Worm (Caenorhabditis elegans) whole organism, late embryonic: ENCODE results near the gene F01D5.7.

Source experiments
- K09A11.1 ChIP-seq: sonication (generic microtip); optimal IDR thresholded peaks from 2 replicates; lab custom pipeline; 2017; ENCODE audit warnings: antibody characterized with exemption, mild to moderate bottlenecking, missing genetic modification characterization, missing compliant biosample characterization; ENCODE audit not compliant: insufficient read depth
- T23F11.4 ChIP-seq: fragments of 200-800 bp; sonication (Bioruptor generic); optimal IDR thresholded peaks from 2 replicates; lab custom pipeline; 2018; ENCODE audit warnings: mild to moderate bottlenecking, missing genetic modification characterization, missing compliant biosample characterization
- ama-1 ChIP-seq: fragments of 150-350 bp; optimal IDR thresholded peaks from 2 replicates; lab custom pipeline; 2014
- ceh-18 ChIP-seq: sonication (generic microtip); optimal IDR thresholded peaks from 2 replicates; lab custom pipeline; 2016; ENCODE audit warnings: missing genetic modification characterization, missing compliant biosample characterization
- ceh-22 ChIP-seq: sonication (generic microtip); optimal IDR thresholded peaks from 2 replicates; lab custom pipeline; 2017; ENCODE audit warnings: missing biosample characterization, missing genetic modification characterization
- ceh-24 ChIP-seq: sonication (generic microtip); optimal IDR thresholded peaks from 2 replicates; lab custom pipeline; 2016; ENCODE audit warnings: mild to moderate bottlenecking, missing genetic modification characterization, missing compliant biosample characterization
- ceh-45 ChIP-seq: fragments of 200-800 bp; sonication (Bioruptor generic); IDR thresholded peaks from 2 replicates; pipeline ENCODE4 v1.3.6; 2022; ENCODE audit warnings: missing genetic modification reagents, missing genetic modification characterization, missing compliant biosample characterization
- ceh-48 ChIP-seq: sonication (generic microtip); optimal IDR thresholded peaks from 2 replicates; lab custom pipeline; 2016; ENCODE audit warnings: missing genetic modification characterization, inconsistent platforms, missing compliant biosample characterization
- ceh-6 ChIP-seq: fragments of 200-800 bp; sonication (Bioruptor generic); optimal IDR thresholded peaks from 2 replicates; lab custom pipeline; 2018; ENCODE audit warnings: mild to moderate bottlenecking, missing genetic modification characterization, missing compliant biosample characterization
- dve-1 ChIP-seq: sonication (generic microtip); optimal IDR thresholded peaks from 2 replicates; lab custom pipeline; 2017; ENCODE audit warnings: antibody characterized with exemption, mild to moderate bottlenecking, missing genetic modification characterization, missing compliant biosample characterization
- elt-2 ChIP-seq: sonication (generic microtip); optimal IDR thresholded peaks from 2 replicates; lab custom pipeline; 2016; ENCODE audit warnings: missing genetic modification reagents, missing genetic modification characterization, missing compliant biosample characterization
- elt-4 ChIP-seq: sonication (generic microtip); optimal IDR thresholded peaks from 2 replicates; lab custom pipeline; 2016; ENCODE audit warnings: missing genetic modification characterization, missing compliant biosample characterization
- fax-1 ChIP-seq: sonication (generic microtip); optimal IDR thresholded peaks from 2 replicates; lab custom pipeline; 2016; ENCODE audit warnings: missing genotype, missing genetic modification characterization, missing compliant biosample characterization
- hlh-13 ChIP-seq: fragments of 200-800 bp; sonication (Bioruptor generic); optimal IDR thresholded peaks from 2 replicates; lab custom pipeline; 2018; ENCODE audit warnings: mild to moderate bottlenecking, missing genetic modification characterization, missing compliant biosample characterization
- hlh-6 ChIP-seq: sonication (generic microtip); optimal IDR thresholded peaks from 2 replicates; lab custom pipeline; 2016; ENCODE audit warnings: missing genotype, missing genetic modification characterization, missing compliant biosample characterization
- hlh-8 ChIP-seq: sonication (generic microtip); optimal IDR thresholded peaks from 2 replicates; lab custom pipeline; 2016; ENCODE audit warnings: missing genotype, missing genetic modification characterization, missing compliant biosample characterization
- lin-11 ChIP-seq: fragments of 200-800 bp; sonication (Bioruptor generic); optimal IDR thresholded peaks from 2 replicates; lab custom pipeline; 2018; ENCODE audit warnings: mild to moderate bottlenecking, missing genetic modification characterization, missing compliant biosample characterization
- mec-3 ChIP-seq: sonication (generic microtip); optimal IDR thresholded peaks from 2 replicates; lab custom pipeline; 2016; ENCODE audit warnings: borderline replicate concordance, missing genetic modification characterization, missing compliant biosample characterization
- nfya-1 ChIP-seq: sonication (generic microtip); optimal IDR thresholded peaks from 2 replicates; lab custom pipeline; 2017; ENCODE audit warnings: missing genetic modification characterization, mild to moderate bottlenecking, missing compliant biosample characterization, antibody characterized with exemption, moderate library complexity
- nhr-232 ChIP-seq: sonication (generic microtip); optimal IDR thresholded peaks from 2 replicates; lab custom pipeline; 2016; ENCODE audit warnings: missing genetic modification characterization, missing compliant biosample characterization
- npax-4 ChIP-seq: sonication (generic microtip); optimal IDR thresholded peaks from 2 replicates; lab custom pipeline; 2016; ENCODE audit warnings: missing genetic modification characterization, missing compliant biosample characterization
- odd-2 ChIP-seq: sonication (generic microtip); optimal IDR thresholded peaks from 2 replicates; lab custom pipeline; 2017; ENCODE audit warnings: antibody characterized with exemption, mild to moderate bottlenecking, missing genetic modification characterization, missing compliant biosample characterization
- pag-3 ChIP-seq: sonication (generic microtip); optimal IDR thresholded peaks from 2 replicates; lab custom pipeline; 2016; ENCODE audit warnings: missing compliant biosample characterization, missing genetic modification characterization, borderline replicate concordance
- pat-9 ChIP-seq: fragments of 200-800 bp; sonication (Bioruptor generic); optimal IDR thresholded peaks from 2 replicates; lab custom pipeline; 2018; ENCODE audit warnings: mild to moderate bottlenecking, missing genetic modification characterization, moderate library complexity, missing compliant biosample characterization
- pha-2 ChIP-seq: sonication (generic microtip); optimal IDR thresholded peaks from 2 replicates; lab custom pipeline; 2017; ENCODE audit warnings: mild to moderate bottlenecking, missing genetic modification characterization, missing compliant biosample characterization
- pqm-1 ChIP-seq: sonication (generic microtip); optimal IDR thresholded peaks from 2 replicates; lab custom pipeline; 2016; ENCODE audit warnings: missing genetic modification characterization, missing compliant biosample characterization
- pros-1 ChIP-seq: fragments of 150-350 bp; optimal IDR thresholded peaks from 2 replicates; lab custom pipeline; 2014; ENCODE audit warnings: missing biosample characterization, missing genetic modification reagents, missing genetic modification characterization
- rnt-1 ChIP-seq: sonication (generic microtip); optimal IDR thresholded peaks from 2 replicates; lab custom pipeline; 2016; ENCODE audit warnings: missing genetic modification characterization, missing compliant biosample characterization
- sox-4 ChIP-seq: sonication (generic microtip); optimal IDR thresholded peaks from 2 replicates; lab custom pipeline; 2017; ENCODE audit warnings: mild to moderate bottlenecking, missing genetic modification characterization, inconsistent platforms, missing compliant biosample characterization
- unc-42 ChIP-seq: sonication (generic microtip); optimal IDR thresholded peaks from 2 replicates; lab custom pipeline; 2016; ENCODE audit warnings: missing genotype, missing genetic modification characterization, missing compliant biosample characterization
- unc-55 ChIP-seq: sonication (generic microtip); optimal IDR thresholded peaks from 2 replicates; lab custom pipeline; 2017; ENCODE audit warnings: missing biosample characterization, missing genetic modification reagents, missing genetic modification characterization
- unc-86 ChIP-seq: sonication (generic microtip); optimal IDR thresholded peaks from 2 replicates; lab custom pipeline; 2016; ENCODE audit warnings: missing genetic modification characterization, missing compliant biosample characterization

F01D5.7 gene

DNA sequence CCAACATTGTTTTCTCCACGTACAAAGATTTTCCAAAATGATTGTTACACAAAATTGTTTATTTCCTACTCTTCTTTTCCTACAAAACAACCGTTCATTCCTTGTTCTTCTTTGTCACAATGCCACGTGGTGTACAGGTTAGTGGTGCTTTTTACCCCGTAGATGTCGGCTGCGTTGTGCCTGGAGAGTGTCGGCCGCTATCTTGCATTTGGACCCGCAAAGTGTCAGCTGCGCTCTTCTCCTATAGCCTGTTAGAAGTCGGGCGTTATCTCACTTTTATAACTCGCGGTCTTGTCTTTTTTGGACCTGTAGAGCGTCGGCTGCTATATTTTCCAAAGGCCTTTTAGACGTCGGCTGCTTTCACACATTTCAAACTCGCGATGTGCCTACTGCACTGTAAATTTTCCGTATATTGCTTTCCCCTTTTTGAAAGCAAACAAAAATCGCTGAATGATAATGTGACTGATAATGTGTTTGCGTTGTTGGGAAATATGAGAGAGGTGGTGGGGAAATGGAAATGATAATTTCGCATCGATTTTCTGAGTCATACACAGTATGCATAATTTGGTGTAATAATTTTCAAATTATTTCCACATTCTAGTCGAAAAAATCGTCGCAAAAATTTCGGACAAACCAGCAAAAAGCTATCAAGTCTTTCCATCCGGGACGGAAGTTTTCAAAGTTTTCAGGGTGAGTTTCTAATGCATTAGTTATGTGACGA is 2.4 kb downstream of the F01D5.7 start, which contains the start of gene F01D5.8:
F01D5.8 (plus strand) TSS at position 51 of the 721 bp plus-strand sequence.
- no peak for TF ChIP-seq unc-55
- no peak for TF ChIP-seq sox-4 (tag; lab: Kevin White, UChicago)
- no peak for TF ChIP-seq pha-2 (tag; lab: Kevin White, UChicago)
- TF ChIP-seq rnt-1 (tag; lab: Kevin White, UChicago) = no peak
- TF ChIP-seq unc-42 = no peak
- no peak for TF ChIP-seq dve-1 (tag; lab: Kevin White, UChicago)
- TF ChIP-seq ceh-24 (tag; lab: Kevin White, UChicago) = no peak
- no peak for TF ChIP-seq hlh-8
- TF ChIP-seq T23F11.4 = no peak
- TF ChIP-seq ceh-22 (tag; lab: Kevin White, UChicago) = no peak
- TF ChIP-seq, all 69 proteins: peak for 0

DNA sequence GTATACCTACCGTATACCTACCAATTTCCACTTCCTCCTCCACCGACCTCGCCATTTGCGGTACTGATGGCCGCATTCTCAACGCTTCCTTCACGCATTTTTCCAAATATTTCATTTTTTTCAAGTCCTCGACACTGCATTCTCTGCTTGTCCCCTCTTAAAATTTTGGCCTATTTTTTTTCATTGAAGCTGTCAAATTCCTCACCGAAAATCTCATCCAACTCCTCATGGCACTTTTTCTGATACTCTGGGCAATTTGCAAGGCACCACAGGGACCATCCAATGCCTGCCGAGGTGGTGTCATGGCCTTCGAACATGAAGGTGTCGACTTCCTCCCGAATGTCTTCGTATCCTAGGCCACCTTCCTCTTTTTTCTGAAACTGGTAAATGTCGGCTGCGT is 6.2 kb downstream of the F01D5.7 start:
- TF ChIP-seq ceh-18 (no peak), pag-3 (tag; lab: Kevin White, UChicago) (no peak), pqm-1 (tag; lab: Kevin White, UChicago) (no peak), ceh-6 (GFP tag; lab: Kevin White, UChicago) (no peak), unc-86 (tag; lab: Kevin White, UChicago) (no peak), elt-2 (no peak), unc-55 (no peak), T23F11.4 (no peak), odd-2 (no peak)

DNA sequence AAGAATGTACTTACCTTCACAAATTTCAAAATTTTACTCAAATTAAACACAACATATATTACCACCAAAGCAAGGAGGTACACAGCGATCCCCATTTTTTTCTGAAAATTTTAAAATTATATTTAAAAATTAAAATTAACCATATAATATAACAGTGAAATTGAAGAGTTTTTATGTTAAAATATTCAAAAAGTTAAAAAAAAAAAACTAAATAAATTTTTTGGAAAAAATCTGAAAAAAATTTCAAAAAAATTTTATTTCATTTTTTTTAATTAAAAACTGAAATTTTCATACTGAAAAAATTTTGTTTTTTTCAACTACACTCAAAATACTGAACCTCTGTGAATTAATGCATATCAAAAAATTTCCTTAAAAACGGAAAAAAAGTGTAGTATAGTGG is 8.4 kb downstream of the F01D5.7 start, which contains the start of gene cyp-37A1:
cyp-37A1 (minus strand) TSS at position 101 of the 400 bp plus-strand sequence.
- TF ChIP-seq pros-1 (tag; lab: Kevin White, UChicago) (no peak), ceh-45 (GFP tag; lab: Robert Waterston, UW) (no peak), npax-4 (tag; lab: Kevin White, UChicago) (no peak), nhr-232 (no peak), unc-55 (no peak), K09A11.1 (tag; lab: Kevin White, UChicago) (no peak), odd-2 (no peak), fax-1 (tag; lab: Kevin White, UChicago) (no peak), hlh-13 (GFP tag; lab: Kevin White, UChicago) (no peak)

DNA sequence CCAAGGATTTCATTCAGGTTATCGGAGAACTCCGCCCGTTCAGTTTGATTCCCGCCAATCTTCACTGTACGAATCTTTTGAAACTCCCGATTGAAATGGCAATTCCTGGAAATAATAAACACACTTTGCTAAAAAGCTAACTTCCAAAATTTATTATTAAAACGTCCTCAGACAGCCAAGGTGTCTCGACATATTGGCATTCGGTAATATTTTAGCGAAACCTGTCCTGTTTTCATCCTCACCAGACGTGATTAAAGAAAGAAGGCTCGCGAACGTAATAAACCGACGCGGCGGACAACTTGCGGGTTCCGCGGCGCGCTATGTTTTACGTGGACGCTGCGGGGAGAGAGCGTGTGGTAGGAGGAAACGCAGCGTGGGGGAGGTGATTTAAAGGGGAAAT is 9.7 kb downstream of the F01D5.7 start:
- TF ChIP-seq pha-2 (tag; lab: Kevin White, UChicago) = no peak
- TF ChIP-seq elt-4 (tag; lab: Kevin White, UChicago) = no peak
- no peak for TF ChIP-seq pqm-1 (tag; lab: Kevin White, UChicago)
- no peak for TF ChIP-seq hlh-6 (tag; lab: Kevin White, UChicago)
- TF ChIP-seq unc-42 = no peak
- TF ChIP-seq K09A11.1 (tag; lab: Kevin White, UChicago) = no peak
- TF ChIP-seq lin-11 (tag; lab: Kevin White, UChicago) = no peak
- TF ChIP-seq elt-2 = peak; percentile 7
- no peak for TF ChIP-seq ceh-24 (tag; lab: Kevin White, UChicago)
- no peak for TF ChIP-seq mec-3 (tag; lab: Kevin White, UChicago)
- peak; percentile 9 for TF ChIP-seq nfya-1 (tag; lab: Kevin White, UChicago)
- peak; percentile 76 for TF ChIP-seq ama-1 (lab: Kevin White, UChicago)
- no peak for TF ChIP-seq pat-9 (tag; lab: Kevin White, UChicago)
- TF ChIP-seq unc-86 (tag; lab: Kevin White, UChicago) = no peak

DNA sequence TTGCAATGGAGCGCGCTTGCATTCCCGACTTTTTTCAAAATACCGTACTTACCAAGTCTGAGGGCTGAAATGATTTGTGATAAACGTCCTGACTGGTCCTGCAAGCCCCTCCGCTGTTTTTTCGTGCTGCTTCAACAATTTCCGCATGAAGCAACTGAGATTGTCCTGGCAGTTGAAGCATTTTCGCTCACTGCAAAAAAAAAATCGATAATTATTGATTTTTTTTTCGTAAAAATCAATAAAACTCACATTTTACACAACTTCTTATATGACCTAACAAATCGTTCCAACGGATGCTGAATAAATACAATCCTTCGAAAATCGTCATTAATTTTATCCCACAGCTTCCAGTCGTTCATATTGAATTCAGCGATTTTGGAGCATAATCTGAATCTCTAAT is 10.4 kb downstream of the F01D5.7 start:
- TF ChIP-seq hlh-8 = no peak
- TF ChIP-seq ceh-48 (tag; lab: Kevin White, UChicago) = peak; percentile 9
- TF ChIP-seq, all 69 proteins: peak for 1
